Worm (Caenorhabditis elegans): ENCODE data around the gene ZK470.4.

DNA sequence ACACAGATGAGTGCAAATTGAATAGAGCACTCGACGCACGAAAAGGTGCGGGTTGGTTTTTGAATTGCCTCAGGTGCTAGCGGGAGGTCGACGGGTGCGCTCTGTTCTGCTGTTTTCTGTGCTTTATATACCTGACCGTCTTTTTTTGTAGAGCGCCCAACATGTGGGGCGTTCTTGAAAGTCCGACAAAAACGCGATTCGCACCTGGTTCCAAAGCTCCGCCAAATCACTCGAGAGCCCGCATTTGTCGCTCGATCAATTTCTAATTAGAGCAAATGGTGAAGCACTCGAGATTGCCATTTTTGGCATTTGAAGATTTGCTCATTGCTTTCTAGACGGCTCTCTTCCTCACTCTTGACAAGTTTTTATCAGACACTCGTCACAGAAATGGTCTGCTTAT is 37.8 kb upstream of the ZK470.4 start, which contains the start of gene ZK470.6:
- TF ChIP-seq F13C5.2 (tag; optimal IDR thresholded peaks at IDR 0.05) (no peak), ama-1 (optimal IDR thresholded peaks at IDR 0.05) (no peak), hmbx-1 (tag; optimal IDR thresholded peaks at IDR 0.05) (no peak), flt-1 (GFP tag; IDR thresholded peaks at IDR 0.05) (no peak), tra-4 (tag; optimal IDR thresholded peaks at IDR 0.05) (no peak), sea-1 (GFP tag; conservative IDR thresholded peaks at IDR 0.05) (no peak), pes-1 (GFP tag; IDR thresholded peaks at IDR 0.05) (no peak)
